Worm (Caenorhabditis elegans) whole organism, L4 larva: ENCODE measurements around the gene F11E6.9.
A peak's percentile ranks its signal among the peaks of the same experiment; 100 is the strongest.

Source experiments
- D1046.2 ChIP-seq: fragments of 200-800 bp; sonication (Bioruptor generic); IDR thresholded peaks from 2 replicates; pipeline ENCODE4 v1.3.6; 2022; ENCODE audit warnings: missing genetic modification characterization, missing compliant biosample characterization
- F37D6.2 ChIP-seq: sonication (generic microtip); optimal IDR thresholded peaks from 2 replicates; lab custom pipeline; 2016; ENCODE audit warnings: mild to moderate bottlenecking, missing genetic modification characterization, missing compliant biosample characterization
- Y48G9A.11 ChIP-seq: fragments of 200-800 bp; sonication (Bioruptor generic); IDR thresholded peaks from 2 replicates; pipeline ENCODE4 v1.3.6; 2022; ENCODE audit warnings: missing genetic modification reagents, missing genetic modification characterization, missing compliant biosample characterization
- ZK546.5 ChIP-seq, 2 experiments: sonication (generic microtip); optimal IDR thresholded peaks; 2 replicates each; lab custom pipeline; 2017; ENCODE audit warnings: missing biosample characterization in 2 of 2, missing genetic modification characterization in 2 of 2
- aha-1 ChIP-seq: fragments of 150-350 bp; peaks from one replicate; lab custom pipeline; 2014; ENCODE audit warnings: missing biosample characterization, missing genetic modification characterization
- attf-4 ChIP-seq: sonication (generic microtip); optimal IDR thresholded peaks from 3 replicates; lab custom pipeline; 2017; ENCODE audit warnings: missing biosample characterization, missing genetic modification characterization
- ceh-62 ChIP-seq: sonication (generic microtip); optimal IDR thresholded peaks from 2 replicates; lab custom pipeline; 2017; ENCODE audit warnings: missing biosample characterization, missing genetic modification characterization
- daf-12 ChIP-seq: fragments of 150-350 bp; optimal IDR thresholded peaks from 2 replicates; lab custom pipeline; 2014; ENCODE audit warnings: missing biosample characterization, missing genetic modification reagents, missing genetic modification characterization
- daf-19 ChIP-seq: fragments of 200-800 bp; sonication (Bioruptor generic); conservative IDR thresholded peaks from 2 replicates; pipeline ENCODE4 v1.3.6; 2022; ENCODE audit warnings: missing genetic modification characterization, missing compliant biosample characterization
- dmd-6 ChIP-seq: fragments of 200-800 bp; sonication (Bioruptor generic); IDR thresholded peaks from 2 replicates; pipeline ENCODE4 v1.3.6; 2022; ENCODE audit warnings: missing genetic modification reagents, missing genetic modification characterization, missing compliant biosample characterization
- dmd-8 ChIP-seq: fragments of 200-800 bp; sonication (Bioruptor generic); IDR thresholded peaks from 2 replicates; pipeline ENCODE4 v1.3.6; 2022; ENCODE audit warnings: missing genetic modification characterization, missing compliant biosample characterization
- dmd-9 ChIP-seq: fragments of 200-800 bp; sonication (Bioruptor generic); IDR thresholded peaks from 2 replicates; pipeline ENCODE4 v1.3.6; 2022; ENCODE audit warnings: missing genetic modification reagents, missing genetic modification characterization, missing compliant biosample characterization
- dve-1 ChIP-seq: sonication (generic microtip); optimal IDR thresholded peaks from 2 replicates; lab custom pipeline; 2017; ENCODE audit warnings: antibody characterized with exemption, mild to moderate bottlenecking, missing genetic modification characterization, missing compliant biosample characterization; ENCODE audit not compliant: insufficient read depth
- egl-27 ChIP-seq: sonication (generic microtip); optimal IDR thresholded peaks from 3 replicates; lab custom pipeline; 2017; ENCODE audit warnings: missing biosample characterization, missing genetic modification reagents, missing genetic modification characterization
- egl-43 ChIP-seq: fragments of 200-800 bp; sonication (Bioruptor generic); IDR thresholded peaks from 2 replicates; pipeline ENCODE4 v1.3.6; 2022; ENCODE audit warnings: missing genetic modification reagents, missing genetic modification characterization, missing compliant biosample characterization
- fkh-10 ChIP-seq: fragments of 150-350 bp; optimal IDR thresholded peaks from 2 replicates; lab custom pipeline; 2014; ENCODE audit warnings: missing biosample characterization, missing genetic modification reagents, missing genetic modification characterization
- gei-8 ChIP-seq: fragments of 200-800 bp; sonication (Bioruptor generic); optimal IDR thresholded peaks from 2 replicates; lab custom pipeline; 2018; ENCODE audit warnings: mild to moderate bottlenecking, missing genetic modification characterization, missing compliant biosample characterization
- hif-1 ChIP-seq, 2 experiments: sonication (generic microtip); optimal IDR thresholded peaks; 2 replicates each; lab custom pipeline; 2016 to 2017; ENCODE audit warnings: missing compliant biosample characterization in 2 of 2, missing genetic modification characterization in 2 of 2, missing genetic modification reagents in 2 of 2, missing genotype in 2 of 2, mild to moderate bottlenecking in 1 of 2
- hlh-11 ChIP-seq: fragments of 200-800 bp; sonication (Bioruptor generic); optimal IDR thresholded peaks from 2 replicates; lab custom pipeline; 2018; ENCODE audit warnings: mild to moderate bottlenecking, missing genetic modification characterization, missing compliant biosample characterization
- hlh-30 ChIP-seq: sonication (generic microtip); optimal IDR thresholded peaks from 2 replicates; lab custom pipeline; 2017; ENCODE audit warnings: antibody characterized with exemption, mild to moderate bottlenecking, missing genetic modification characterization, missing compliant biosample characterization; ENCODE audit not compliant: insufficient read depth
- lin-29 ChIP-seq: fragments of 200-800 bp; sonication (Bioruptor generic); IDR thresholded peaks from 2 replicates; pipeline ENCODE4 v1.3.6; 2022; ENCODE audit warnings: missing genetic modification reagents, missing genetic modification characterization, missing compliant biosample characterization
- lin-38 ChIP-seq: fragments of 200-800 bp; sonication (Bioruptor generic); IDR thresholded peaks from 2 replicates; pipeline ENCODE4 v1.3.6; 2022; ENCODE audit warnings: missing genetic modification reagents, missing genetic modification characterization, missing compliant biosample characterization
- lsy-2 ChIP-seq, 2 experiments: fragments of 150-350 bp in 1 of 2; sonication (generic microtip) in 1 of 2; optimal IDR thresholded peaks; 2 replicates each; lab custom pipeline; 2014 to 2017; ENCODE audit warnings: missing biosample characterization in 2 of 2, missing genetic modification characterization in 2 of 2
- madf-5 ChIP-seq, 2 experiments: fragments of 200-800 bp; sonication (Bioruptor generic); IDR thresholded peaks; 2 replicates each; pipeline ENCODE4 v1.3.6; 2022; ENCODE audit warnings: missing compliant biosample characterization in 2 of 2, missing genetic modification characterization in 2 of 2
- mdl-1 ChIP-seq, 2 experiments: fragments of 150-350 bp in 1 of 2; sonication (generic microtip) in 1 of 2; optimal IDR thresholded peaks; 2 replicates each; lab custom pipeline; 2014 to 2017; ENCODE audit warnings: missing biosample characterization in 2 of 2, missing genetic modification characterization in 2 of 2
- mdt-29 ChIP-seq: fragments of 200-800 bp; sonication (Bioruptor generic); IDR thresholded peaks from 2 replicates; pipeline ENCODE4 v1.3.6; 2022; ENCODE audit warnings: missing genetic modification reagents, missing genetic modification characterization, missing compliant biosample characterization
- nhr-102 ChIP-seq: sonication (generic microtip); optimal IDR thresholded peaks from 2 replicates; lab custom pipeline; 2016; ENCODE audit warnings: mild to moderate bottlenecking, missing genetic modification characterization, moderate library complexity, missing compliant biosample characterization
- nhr-11 ChIP-seq: fragments of 150-350 bp; optimal IDR thresholded peaks from 2 replicates; lab custom pipeline; 2014; ENCODE audit warnings: missing biosample characterization, missing genetic modification characterization
- nhr-28 ChIP-seq: fragments of 150-350 bp; optimal IDR thresholded peaks from 2 replicates; lab custom pipeline; 2014; ENCODE audit warnings: missing biosample characterization, missing genetic modification characterization
- nhr-41 ChIP-seq: fragments of 200-800 bp; sonication (Bioruptor generic); IDR thresholded peaks from 2 replicates; pipeline ENCODE4 v1.3.6; 2022; ENCODE audit warnings: missing genetic modification reagents, missing genetic modification characterization, missing compliant biosample characterization
- nhr-6 ChIP-seq: fragments of 150-350 bp; optimal IDR thresholded peaks from 2 replicates; lab custom pipeline; 2014; ENCODE audit warnings: missing biosample characterization, missing genetic modification characterization
- nhr-76 ChIP-seq: fragments of 150-350 bp; optimal IDR thresholded peaks from 2 replicates; lab custom pipeline; 2014; ENCODE audit warnings: missing biosample characterization, missing genetic modification characterization
- pqm-1 ChIP-seq: sonication (generic microtip); optimal IDR thresholded peaks from 2 replicates; lab custom pipeline; 2017; ENCODE audit warnings: missing biosample characterization, missing genetic modification characterization
- rbr-2 ChIP-seq: sonication (generic microtip); optimal IDR thresholded peaks from 2 replicates; lab custom pipeline; 2016; ENCODE audit warnings: missing genotype, missing genetic modification characterization, missing compliant biosample characterization
- skn-1 ChIP-seq: fragments of 150-350 bp; optimal IDR thresholded peaks from 2 replicates; lab custom pipeline; 2014; ENCODE audit warnings: missing biosample characterization, missing genetic modification characterization
- snpc-4 ChIP-seq: fragments of 150-350 bp; optimal IDR thresholded peaks from 2 replicates; lab custom pipeline; 2014; ENCODE audit warnings: missing biosample characterization, missing genetic modification characterization
- spr-1 ChIP-seq: sonication (generic microtip); optimal IDR thresholded peaks from 2 replicates; lab custom pipeline; 2016; ENCODE audit warnings: mild to moderate bottlenecking, missing genetic modification characterization, missing compliant biosample characterization
- spr-3 ChIP-seq: fragments of 200-800 bp; sonication (Bioruptor generic); optimal IDR thresholded peaks from 2 replicates; lab custom pipeline; 2018; ENCODE audit warnings: mild to moderate bottlenecking, missing genetic modification characterization, missing compliant biosample characterization
- unc-130 ChIP-seq: sonication (generic microtip); optimal IDR thresholded peaks from 2 replicates; lab custom pipeline; 2016; ENCODE audit warnings: missing genetic modification reagents, missing genetic modification characterization, missing compliant biosample characterization
- unc-62 ChIP-seq, 3 experiments: fragments of 150-350 bp in 1 of 3; sonication (generic microtip); optimal IDR thresholded peaks in 2 of 3; peaks in 1 of 3; 1 replicate in 1 of 3; 2 replicates in 2 of 3; lab custom pipeline; 2014 to 2017; ENCODE audit warnings: missing biosample characterization in 3 of 3, missing genetic modification characterization in 3 of 3, missing genetic modification reagents in 3 of 3, missing genotype in 1 of 3
- vab-7 ChIP-seq: fragments of 200-800 bp; sonication (Bioruptor generic); IDR thresholded peaks from 2 replicates; pipeline ENCODE4 v1.3.6; 2022; ENCODE audit warnings: missing genetic modification reagents, missing genetic modification characterization, missing compliant biosample characterization
- zfp-2 ChIP-seq: sonication (generic microtip); optimal IDR thresholded peaks from 2 replicates; lab custom pipeline; 2016; ENCODE audit warnings: mild to moderate bottlenecking, missing genetic modification characterization, missing compliant biosample characterization
- zip-11 ChIP-seq: fragments of 200-800 bp; sonication (Bioruptor generic); IDR thresholded peaks from 2 replicates; pipeline ENCODE4 v1.3.6; 2022; ENCODE audit warnings: missing genetic modification characterization, missing compliant biosample characterization

F11E6.9 gene

ce11 chrIV:17453996-17454395 is 21.1 kb downstream of the F11E6.9 start:
- no peak for TF ChIP-seq pqm-1 (tag; lab: Kevin White, UChicago)
- TF ChIP-seq dmd-6 = no peak
- TF ChIP-seq rbr-2 (tag; lab: Kevin White, UChicago) = no peak
- TF ChIP-seq unc-62 (GFP tag; optimal IDR thresholded peaks at IDR 0.05 in 1 of 2; lab: Kevin White, UChicago) = peak in 1 of 2 experiments; percentile 94
- no peak for TF ChIP-seq unc-62 (tag; optimal IDR thresholded peaks at IDR 0.05; lab: Kevin White, UChicago)
- no peak for TF ChIP-seq gei-8 (GFP tag; lab: Kevin White, UChicago)
- no peak for TF ChIP-seq lin-29 (GFP tag; lab: Robert Waterston, UW)
- TF ChIP-seq D1046.2 (GFP tag; lab: Robert Waterston, UW) = no peak
- TF ChIP-seq, all 104 proteins: peak for 1

- TF ChIP-seq fkh-10 = no peak
- peak; percentile 92 for TF ChIP-seq aha-1
Observed at ce11 chrIV:17453200-17453599, 21.9 kb downstream of the F11E6.9 start.

- TF ChIP-seq zfp-2 (no peak), nhr-28 (tag; lab: Kevin White, UChicago) (no peak), mdl-1 (tag; optimal IDR thresholded peaks at IDR 0.05; lab: Kevin White, UChicago) (no peak), F37D6.2 (tag; lab: Kevin White, UChicago) (no peak)
Observed at ce11 chrIV:17450443-17450842, 24.7 kb downstream of the F11E6.9 start, which contains the start of gene F11E6.8. Gene F11E6.8, minus strand, starts transcription at chrIV:17450543.

ce11 chrIV:17448319-17448718 is 26.8 kb downstream of the F11E6.9 start:
- TF ChIP-seq nhr-41 (GFP tag; lab: Robert Waterston, UW) (no peak), dve-1 (tag; lab: Kevin White, UChicago) (peak; percentile 64)

- TF ChIP-seq dve-1 (tag; lab: Kevin White, UChicago) (peak; percentile 40), egl-43 (GFP tag; lab: Robert Waterston, UW) (no peak), attf-4 (tag; lab: Kevin White, UChicago) (no peak), ZK546.5 (tag; optimal IDR thresholded peaks at IDR 0.05; lab: Kevin White, UChicago) (no peak), dmd-9 (GFP tag; lab: Robert Waterston, UW) (no peak), rbr-2 (tag; lab: Kevin White, UChicago) (no peak), hif-1 (tag; optimal IDR thresholded peaks at IDR 0.05; lab: Kevin White, UChicago) (no peak), pqm-1 (tag; lab: Kevin White, UChicago) (no peak), unc-130 (no peak), hlh-30 (tag; lab: Kevin White, UChicago) (peak; percentile 77), nhr-6 (tag; lab: Kevin White, UChicago) (no peak), Y48G9A.11 (GFP tag; lab: Robert Waterston, UW) (no peak), snpc-4 (tag; lab: Kevin White, UChicago) (no peak), spr-3 (no peak), skn-1 (no peak), nhr-11 (tag; lab: Kevin White, UChicago) (no peak), madf-5 (GFP tag; IDR thresholded peaks at IDR 0.05; lab: Robert Waterston, UW) (no peak), spr-1 (tag; lab: Kevin White, UChicago) (no peak), hlh-11 (tag; lab: Kevin White, UChicago) (peak; percentile 4), nhr-76 (tag; lab: Kevin White, UChicago) (no peak), nhr-102 (tag; lab: Kevin White, UChicago) (no peak), zip-11 (GFP tag; lab: Robert Waterston, UW) (no peak), fkh-10 (no peak), vab-7 (no peak), mdl-1 (tag; optimal IDR thresholded peaks at IDR 0.05; lab: Kevin White, UChicago) (peak in 1 of 2 experiments; percentile 20), ceh-62 (tag; lab: Kevin White, UChicago) (no peak), egl-27 (tag; lab: Kevin White, UChicago) (no peak), aha-1 (no peak), daf-19 (no peak), dmd-8 (GFP tag; lab: Robert Waterston, UW) (no peak), daf-12 (no peak), nhr-28 (tag; lab: Kevin White, UChicago) (peak; percentile 23), lsy-2 (tag; optimal IDR thresholded peaks at IDR 0.05; lab: Kevin White, UChicago) (no peak), lin-38 (GFP tag; lab: Robert Waterston, UW) (no peak), mdt-29 (GFP tag; lab: Robert Waterston, UW) (no peak), zfp-2 (no peak), F37D6.2 (tag; lab: Kevin White, UChicago) (no peak)
- TF ChIP-seq, all 104 proteins: peak for 5
Observed at ce11 chrIV:17442503-17442902, 32.6 kb downstream of the F11E6.9 start, which contains the start of gene F11E6.11. Gene F11E6.11, plus strand, starts transcription at chrIV:17442827.
